Fruit fly (Drosophila melanogaster) whole organism, wandering third instar larva: ENCODE measurements around the gene CG14929.

ENCODE experiments used
- CrebA ChIP-seq: fragments of 200-800 bp; sonication (Bioruptor generic); optimal IDR thresholded peaks from 2 replicates; lab custom pipeline; 2016; ENCODE audit warnings: missing biosample characterization, mild to moderate bottlenecking, missing genetic modification characterization, borderline replicate concordance
- Hnf4 ChIP-seq: fragments of 200-800 bp; sonication (Bioruptor generic); optimal IDR thresholded peaks from 2 replicates; lab custom pipeline; 2016; ENCODE audit warnings: missing biosample characterization, mild to moderate bottlenecking, missing genetic modification characterization
- Mio ChIP-seq: sonication (Bioruptor generic); optimal IDR thresholded peaks from 2 replicates; lab custom pipeline; 2016; ENCODE audit warnings: missing biosample characterization, missing genetic modification characterization
- Sp1 ChIP-seq: fragments of 200-800 bp; sonication (Bioruptor generic); optimal IDR thresholded peaks from 3 replicates; lab custom pipeline; 2019; ENCODE audit warnings: missing biosample characterization, mild to moderate bottlenecking, missing genetic modification characterization, moderate library complexity
- Vsx2 ChIP-seq: fragments of 200-300, 225-300 bp; sonication (Bioruptor generic); optimal IDR thresholded peaks from 2 replicates; lab custom pipeline; 2018; ENCODE audit warnings: missing biosample characterization, missing genetic modification characterization; ENCODE audit not compliant: partially characterized antibody
- h ChIP-seq: fragments of 200-800 bp; sonication (Bioruptor generic); optimal IDR thresholded peaks from 3 replicates; lab custom pipeline; 2016; ENCODE audit warnings: missing biosample characterization, mild to moderate bottlenecking, missing genetic modification characterization

dm6 chr2L:11504896-11505569, 14.6 kb upstream of the CG14929 start:
- TF ChIP-seq Vsx2 (GFP tag; lab: Kevin White, UChicago) (no peak), Mio (GFP tag; lab: Kevin White, UChicago) (no peak), CrebA (GFP tag; lab: Kevin White, UChicago) (no peak), Sp1 (GFP tag; lab: Kevin White, UChicago) (no peak), h (GFP tag; lab: Kevin White, UChicago) (no peak), Hnf4 (GFP tag; lab: Kevin White, UChicago) (no peak)
